Fruit fly (Drosophila melanogaster) whole organism, embryonic: ENCODE results near the gene Sr-CIII.

Experiments
- CG10979 ChIP-seq: fragments of 200-800 bp; sonication (Bioruptor generic); optimal IDR thresholded peaks from 2 replicates; lab custom pipeline; 2018; ENCODE audit warnings: missing biosample characterization, mild to moderate bottlenecking, missing genetic modification characterization, moderate library complexity
- CG11247 ChIP-seq: fragments of 200-800 bp; sonication (Bioruptor generic); IDR thresholded peaks from 2 replicates; pipeline ENCODE4 v1.3.6; 2022; ENCODE audit warnings: missing biosample characterization, missing genetic modification characterization
- CG12104 ChIP-seq: fragments of 200-800 bp; sonication (Bioruptor generic); optimal IDR thresholded peaks from 3 replicates; lab custom pipeline; 2016; ENCODE audit warnings: missing biosample characterization, missing genetic modification characterization
- CG1233 ChIP-seq: fragments of 200-800 bp; sonication (Bioruptor generic); optimal IDR thresholded peaks from 4 replicates; lab custom pipeline; 2018; ENCODE audit warnings: missing biosample characterization, mild to moderate bottlenecking, missing genetic modification characterization
- CG12744 ChIP-seq: fragments of 200-800 bp; sonication (Bioruptor generic); optimal IDR thresholded peaks from 2 replicates; lab custom pipeline; 2016; ENCODE audit warnings: missing biosample characterization, missing genetic modification characterization
- CG13123 ChIP-seq: fragments of 200-800 bp; sonication (Bioruptor generic); optimal IDR thresholded peaks from 2 replicates; lab custom pipeline; 2016; ENCODE audit warnings: missing biosample characterization, missing genetic modification characterization
- CG13894 ChIP-seq: fragments of 200-800 bp; sonication (Bioruptor generic); optimal IDR thresholded peaks from 3 replicates; lab custom pipeline; 2018; ENCODE audit warnings: missing biosample characterization, mild to moderate bottlenecking, missing genetic modification characterization, moderate library complexity
- CG15269 ChIP-seq: fragments of 200-800 bp; sonication (Bioruptor generic); optimal IDR thresholded peaks from 2 replicates; lab custom pipeline; 2018; ENCODE audit warnings: missing biosample characterization, mild to moderate bottlenecking, missing genetic modification characterization, moderate library complexity
- CG2889 ChIP-seq: fragments of 200-800 bp; sonication (Bioruptor generic); IDR thresholded peaks from 3 replicates; pipeline ENCODE4 v1.3.6; 2022; ENCODE audit warnings: missing biosample characterization, missing genetic modification characterization
- CG3065 ChIP-seq: fragments of 200-800 bp; sonication (Bioruptor generic); optimal IDR thresholded peaks from 2 replicates; lab custom pipeline; 2016; ENCODE audit warnings: missing biosample characterization, missing genetic modification characterization
- CG31365 ChIP-seq: fragments of 200-800 bp; sonication (Bioruptor generic); optimal IDR thresholded peaks from 2 replicates; lab custom pipeline; 2018; ENCODE audit warnings: missing biosample characterization, mild to moderate bottlenecking, missing genetic modification characterization
- CG34422 ChIP-seq: fragments of 200-800 bp; sonication (Bioruptor generic); IDR thresholded peaks from 3 replicates; pipeline ENCODE4 v1.3.6; 2022; ENCODE audit warnings: missing biosample characterization, missing genetic modification characterization
- CG43689 ChIP-seq: fragments of 200-800 bp; sonication (Bioruptor generic); IDR thresholded peaks from 2 replicates; pipeline ENCODE4 v1.3.6; 2022; ENCODE audit warnings: missing biosample characterization, missing genetic modification characterization
- CG5953 ChIP-seq: fragments of 200-800 bp; sonication (Bioruptor generic); IDR thresholded peaks from 2 replicates; pipeline ENCODE4 v1.3.6; 2022; ENCODE audit warnings: missing biosample characterization, missing genetic modification characterization
- CG6175 ChIP-seq: fragments of 200-800 bp; sonication (Bioruptor generic); IDR thresholded peaks from 3 replicates; pipeline ENCODE4 v1.3.6; 2022; ENCODE audit warnings: missing biosample characterization, missing genetic modification characterization
- CG6689 ChIP-seq: fragments of 200-800 bp; sonication (Bioruptor generic); IDR thresholded peaks from 2 replicates; pipeline ENCODE4 v1.3.6; 2022; ENCODE audit warnings: missing biosample characterization, missing genetic modification characterization
- CG6765 ChIP-seq: fragments of 200-800 bp; sonication (Bioruptor generic); optimal IDR thresholded peaks from 3 replicates; lab custom pipeline; 2017; ENCODE audit warnings: missing biosample characterization, mild to moderate bottlenecking, missing genetic modification characterization
- CG7928 ChIP-seq: fragments of 200-800 bp; sonication (Bioruptor generic); optimal IDR thresholded peaks from 2 replicates; lab custom pipeline; 2017; ENCODE audit warnings: missing biosample characterization, mild to moderate bottlenecking, missing genetic modification characterization
- CG7987 ChIP-seq: fragments of 200-800 bp; sonication (Bioruptor generic); optimal IDR thresholded peaks from 2 replicates; lab custom pipeline; 2018; ENCODE audit warnings: missing biosample characterization, mild to moderate bottlenecking, missing genetic modification characterization, moderate library complexity
- CG8290 ChIP-seq, 3 experiments: fragments of 200-800 bp; sonication (Bioruptor generic); optimal IDR thresholded peaks; 2 replicates each; lab custom pipeline; 2016 to 2019; ENCODE audit warnings: missing biosample characterization in 3 of 3, missing genetic modification characterization in 3 of 3, mild to moderate bottlenecking in 2 of 3, moderate library complexity in 1 of 3
- CG8388 ChIP-seq: fragments of 200-800 bp; sonication (Bioruptor generic); optimal IDR thresholded peaks from 2 replicates; lab custom pipeline; 2019; ENCODE audit warnings: missing biosample characterization, mild to moderate bottlenecking, missing genetic modification characterization, moderate library complexity
- Eip74EF ChIP-seq, 2 experiments: fragments of 200-800 bp in 1 of 2; fragments of >200 bp in 1 of 2; sonication (Bioruptor generic) in 1 of 2; optimal IDR thresholded peaks; 2 replicates each; lab custom pipeline; 2017 to 2019; ENCODE audit warnings: missing biosample characterization in 2 of 2, missing genetic modification characterization in 2 of 2, mild to moderate bottlenecking in 1 of 2, moderate library complexity in 1 of 2
- Neu2 ChIP-seq: fragments of 200-800 bp; sonication (Bioruptor generic); optimal IDR thresholded peaks from 3 replicates; lab custom pipeline; 2016; ENCODE audit warnings: missing biosample characterization, missing genetic modification characterization, borderline replicate concordance
- Ravus ChIP-seq: fragments of 200-800 bp; sonication (Bioruptor generic); IDR thresholded peaks from 2 replicates; pipeline ENCODE4 v1.3.6; 2022; ENCODE audit warnings: missing biosample characterization, missing genetic modification characterization
- Side ChIP-seq: fragments of 200-800 bp; sonication (Bioruptor generic); optimal IDR thresholded peaks from 2 replicates; lab custom pipeline; 2016; ENCODE audit warnings: missing biosample characterization, missing genetic modification characterization
- Stat92E ChIP-seq, 3 experiments: fragments of >200 bp in 2 of 3; fragments of 200-800 bp in 1 of 3; sonication (Bioruptor generic) in 1 of 3; optimal IDR thresholded peaks; 2 replicates each; lab custom pipeline; 2017 to 2019; ENCODE audit warnings: missing biosample characterization in 3 of 3, missing genetic modification characterization in 3 of 3, mild to moderate bottlenecking in 1 of 3, moderate library complexity in 1 of 3
- Trl ChIP-seq, 3 experiments: fragments of >200 bp in 2 of 3; fragments of 200-800 bp in 1 of 3; sonication (Bioruptor generic) in 1 of 3; optimal IDR thresholded peaks; 2 replicates in 1 of 3; 3 replicates in 2 of 3; lab custom pipeline; 2016 to 2017; ENCODE audit warnings: missing biosample characterization in 1 of 3, missing genetic modification characterization in 1 of 3
- ab ChIP-seq: fragments of 200-800 bp; sonication (Bioruptor generic); optimal IDR thresholded peaks from 2 replicates; lab custom pipeline; 2016; ENCODE audit warnings: missing biosample characterization, missing genetic modification characterization
- ara ChIP-seq: fragments of 200-800 bp; sonication (Bioruptor generic); IDR thresholded peaks from 2 replicates; pipeline ENCODE4 v1.3.6; 2022; ENCODE audit warnings: missing biosample characterization, missing genetic modification characterization
- gce ChIP-seq: fragments of 200-800 bp; sonication (Bioruptor generic); IDR thresholded peaks from 3 replicates; pipeline ENCODE4 v1.3.6; 2022; ENCODE audit warnings: missing biosample characterization, missing genetic modification characterization
- gfzf ChIP-seq: fragments of 200-800 bp; sonication (Bioruptor generic); optimal IDR thresholded peaks from 2 replicates; lab custom pipeline; 2016; ENCODE audit warnings: missing biosample characterization, mild to moderate bottlenecking, missing genetic modification characterization, moderate library complexity
- gro ChIP-seq: fragments of 200-800 bp; sonication (Bioruptor generic); optimal IDR thresholded peaks from 2 replicates; lab custom pipeline; 2016; ENCODE audit warnings: missing biosample characterization, missing genetic modification characterization
- her ChIP-seq: fragments of 200-800 bp; sonication (Bioruptor generic); optimal IDR thresholded peaks from 2 replicates; lab custom pipeline; 2016; ENCODE audit warnings: missing biosample characterization, missing genetic modification characterization
- hkb ChIP-seq, 2 experiments: fragments of 200-800 bp in 1 of 2; fragments of >200 bp in 1 of 2; sonication (Bioruptor generic) in 1 of 2; IDR thresholded peaks in 1 of 2; optimal IDR thresholded peaks in 1 of 2; 2 replicates each; pipeline versions ENCODE4 v1.3.6 to Lab custom; 2017 to 2022; ENCODE audit warnings: missing biosample characterization in 1 of 2, missing genetic modification characterization in 1 of 2
- inv ChIP-seq: fragments of 200-800 bp; sonication (Bioruptor generic); IDR thresholded peaks from 2 replicates; pipeline ENCODE4 v1.3.6; 2022; ENCODE audit warnings: missing biosample characterization, missing genetic modification characterization; ENCODE audit not compliant: partially characterized antibody
- klu ChIP-seq: fragments of 200-800 bp; sonication (Bioruptor generic); IDR thresholded peaks from 2 replicates; pipeline ENCODE4 v1.3.6; 2022; ENCODE audit warnings: missing biosample characterization, missing genetic modification characterization
- kni ChIP-seq: fragments of 200-800 bp; sonication (Bioruptor generic); optimal IDR thresholded peaks from 3 replicates; lab custom pipeline; 2017; ENCODE audit warnings: mild to moderate bottlenecking, missing biosample characterization, missing genetic modification reagents, missing genetic modification characterization
- luna ChIP-seq: fragments of 200-800 bp; sonication (Bioruptor generic); optimal IDR thresholded peaks from 2 replicates; lab custom pipeline; 2016; ENCODE audit warnings: missing biosample characterization, missing genetic modification characterization
- p53 ChIP-seq: fragments of 200-800 bp; sonication (Bioruptor generic); optimal IDR thresholded peaks from 2 replicates; lab custom pipeline; 2016; ENCODE audit warnings: missing biosample characterization, missing genetic modification characterization
- pb ChIP-seq: fragments of 200-800 bp; sonication (Bioruptor generic); optimal IDR thresholded peaks from 3 replicates; lab custom pipeline; 2016; ENCODE audit warnings: missing biosample characterization, missing genetic modification characterization
- pfk ChIP-seq: fragments of 200-800 bp; sonication (Bioruptor generic); optimal IDR thresholded peaks from 2 replicates; lab custom pipeline; 2018; ENCODE audit warnings: missing biosample characterization, mild to moderate bottlenecking, missing genetic modification characterization, moderate library complexity
- ro ChIP-seq: fragments of 200-800 bp; sonication (Bioruptor generic); IDR thresholded peaks from 2 replicates; pipeline ENCODE4 v1.3.6; 2022; ENCODE audit warnings: missing biosample characterization, missing genetic modification characterization
- sc ChIP-seq, 3 experiments: fragments of >200 bp in 2 of 3; fragments of 200-800 bp in 1 of 3; sonication (Bioruptor generic) in 1 of 3; optimal IDR thresholded peaks; 2 replicates in 2 of 3; 3 replicates in 1 of 3; lab custom pipeline; 2017; ENCODE audit warnings: mild to moderate bottlenecking in 1 of 3, missing biosample characterization in 1 of 3, missing genetic modification characterization in 1 of 3, missing genetic modification reagents in 1 of 3
- shn ChIP-seq: fragments of 200-800 bp; sonication (Bioruptor generic); optimal IDR thresholded peaks from 3 replicates; lab custom pipeline; 2016; ENCODE audit warnings: missing biosample characterization, missing genetic modification characterization
- sug ChIP-seq: fragments of 200-800 bp; optimal IDR thresholded peaks from 2 replicates; lab custom pipeline; 2019; ENCODE audit warnings: missing biosample characterization, mild to moderate bottlenecking, missing genetic modification characterization, moderate library complexity
- twi ChIP-seq: fragments of 200-800 bp; optimal IDR thresholded peaks from 2 replicates; lab custom pipeline; 2019; ENCODE audit warnings: missing biosample characterization, mild to moderate bottlenecking, missing genetic modification characterization, moderate library complexity
- vnd ChIP-seq: fragments of 200-800 bp; sonication (Bioruptor generic); IDR thresholded peaks from 3 replicates; pipeline ENCODE4 v1.3.6; 2022; ENCODE audit warnings: missing biosample characterization, missing genetic modification characterization; ENCODE audit not compliant: partially characterized antibody

Sr-CIII gene

DNA sequence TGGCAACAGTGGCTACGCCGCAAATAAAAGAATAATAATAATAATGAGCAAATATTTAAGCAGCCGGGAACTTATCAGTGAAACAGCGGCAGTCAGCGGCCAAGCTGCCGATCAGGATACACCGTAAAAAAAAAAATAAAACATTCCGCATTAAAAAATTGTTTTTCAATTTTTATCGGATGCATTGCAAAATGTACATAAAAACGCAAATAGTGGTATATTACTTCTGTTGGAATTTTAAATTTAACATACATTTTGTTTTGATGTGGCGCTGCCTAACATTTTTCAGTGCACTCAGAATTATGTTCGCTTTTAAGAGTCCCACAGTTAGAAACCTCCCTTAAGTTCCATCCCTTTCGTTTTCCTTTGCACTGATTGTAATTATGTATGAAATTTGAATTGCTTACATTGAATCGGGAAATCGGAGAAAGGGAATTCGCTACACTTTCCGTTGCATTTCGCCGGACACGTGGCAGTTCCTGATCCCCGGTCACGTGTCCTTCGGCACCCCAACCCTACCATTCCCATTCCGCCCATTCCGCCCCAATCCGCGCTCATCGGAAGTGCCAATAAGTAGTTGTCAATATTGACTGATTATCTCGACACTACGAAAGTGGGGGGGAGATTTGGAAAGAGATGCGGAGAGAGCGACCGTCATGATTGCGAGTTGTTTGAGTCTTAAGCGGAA, 1.0 kb upstream of the Sr-CIII start (continued):
- TF ChIP-seq CG12744 (GFP tag; lab: Kevin White, UChicago) (peak; percentile 25), Side (peak; percentile 56), Neu2 (GFP tag; lab: Kevin White, UChicago) (no peak), pfk (GFP tag; lab: Kevin White, UChicago) (no peak), CG5953 (GFP tag; lab: Robert Waterston, UW) (peak; percentile 69), gro (GFP tag; lab: Kevin White, UChicago) (peak; percentile 17), kni (GFP tag; lab: Kevin White, UChicago) (peak; percentile 73), CG7987 (no peak), CG13123 (GFP tag; lab: Kevin White, UChicago) (peak; percentile 48), klu (GFP tag; lab: Robert Waterston, UW) (no peak), CG6175 (GFP tag; lab: Robert Waterston, UW) (peak; percentile 49; the same call in 1 of the 3 replicates), pb (GFP tag; lab: Kevin White, UChicago) (peak; percentile 39), twi (tag; lab: Kevin White, UChicago) (peak; percentile 56), ab (GFP tag; lab: Kevin White, UChicago) (peak; percentile 35), Ravus (GFP tag; lab: Robert Waterston, UW) (peak; percentile 26), hkb (optimal IDR thresholded peaks at IDR 0.05; lab: Kevin White, UChicago) (no peak), hkb (GFP tag; IDR thresholded peaks at IDR 0.05; lab: Robert Waterston, UW) (peak; percentile 85), CG2889 (no peak), vnd (GFP tag; lab: Robert Waterston, UW) (no peak), CG34422 (GFP tag; lab: Robert Waterston, UW) (peak; percentile 87), sug (tag; lab: Kevin White, UChicago) (peak; percentile 29), sc (optimal IDR thresholded peaks at IDR 0.05; lab: Kevin White, UChicago) (no peak), sc (GFP tag; optimal IDR thresholded peaks at IDR 0.05; lab: Kevin White, UChicago) (peak; percentile 78), Eip74EF (GFP tag; optimal IDR thresholded peaks at IDR 0.05; lab: Kevin White, UChicago) (peak in 1 of 2 experiments; percentile 55), inv (GFP tag; lab: Robert Waterston, UW) (no peak), CG7928 (peak; percentile 34), CG8388 (GFP tag; lab: Kevin White, UChicago) (peak; percentile 83), gce (GFP tag; lab: Robert Waterston, UW) (peak; percentile 88), CG12104 (GFP tag; lab: Kevin White, UChicago) (peak; percentile 61), luna (GFP tag; lab: Kevin White, UChicago) (no peak), CG11247 (GFP tag; lab: Robert Waterston, UW) (peak; percentile 56), ro (GFP tag; lab: Robert Waterston, UW) (peak; percentile 34; the same call in 1 of the 2 replicates), shn (GFP tag; lab: Kevin White, UChicago) (peak; percentile 15), CG15269 (tag; lab: Kevin White, UChicago) (peak; percentile 78), p53 (GFP tag; lab: Kevin White, UChicago) (no peak), gfzf (GFP tag; lab: Kevin White, UChicago) (no peak), Trl (optimal IDR thresholded peaks at IDR 0.05; lab: Kevin White, UChicago) (no peak), Trl (GFP tag; optimal IDR thresholded peaks at IDR 0.05; lab: Kevin White, UChicago) (peak; percentile 81), CG8290 (GFP tag; optimal IDR thresholded peaks at IDR 0.05; lab: Kevin White, UChicago) (peak; percentile 43), CG8290 (tag; optimal IDR thresholded peaks at IDR 0.05; lab: Kevin White, UChicago) (peak; percentile 5 to 21), ara (peak; percentile 88), Stat92E (GFP tag; optimal IDR thresholded peaks at IDR 0.05; lab: Kevin White, UChicago) (peak in 1 of 3 experiments; percentile 82), CG13894 (no peak), CG10979 (peak; percentile 91), CG6765 (GFP tag; lab: Kevin White, UChicago) (peak; percentile 26), CG31365 (tag; lab: Kevin White, UChicago) (peak; percentile 57), CG1233 (GFP tag; lab: Kevin White, UChicago) (peak; percentile 79), CG3065 (GFP tag; lab: Kevin White, UChicago) (peak; percentile 10), CG43689 (GFP tag; lab: Robert Waterston, UW) (peak; percentile 43; the same call in 1 of the 2 replicates), her (GFP tag; lab: Kevin White, UChicago) (peak; percentile 49), CG6689 (peak; percentile 80)
